Worm (Caenorhabditis elegans) whole organism, L4 larva: ENCODE data around the gene cest-17.

ENCODE experiments used
- F37D6.2 ChIP-seq: sonication (generic microtip); optimal IDR thresholded peaks from 2 replicates; lab custom pipeline; 2016; ENCODE audit warnings: mild to moderate bottlenecking, missing genetic modification characterization, missing compliant biosample characterization
- T26A8.4 ChIP-seq: fragments of 200-800 bp; sonication (Bioruptor generic); IDR thresholded peaks from 2 replicates; pipeline ENCODE4 v1.3.6; 2022; ENCODE audit warnings: missing genetic modification characterization, missing compliant biosample characterization
- Y105C5A.15 ChIP-seq: fragments of 200-800 bp; sonication (Bioruptor generic); IDR thresholded peaks from 2 replicates; pipeline ENCODE4 v1.3.6; 2022; ENCODE audit warnings: missing genetic modification characterization, missing compliant biosample characterization
- Y75B8A.6 ChIP-seq: fragments of 200-800 bp; sonication (Bioruptor generic); IDR thresholded peaks from 2 replicates; pipeline ENCODE4 v1.3.6; 2022; ENCODE audit warnings: missing genetic modification reagents, missing genetic modification characterization, missing compliant biosample characterization
- ZK337.2 ChIP-seq: fragments of 200-800 bp; sonication (Bioruptor generic); IDR thresholded peaks from 2 replicates; pipeline ENCODE4 v1.3.6; 2022; ENCODE audit warnings: missing genetic modification reagents, missing genetic modification characterization, missing compliant biosample characterization
- aha-1 ChIP-seq: fragments of 150-350 bp; peaks from one replicate; lab custom pipeline; 2014; ENCODE audit warnings: missing biosample characterization, missing genetic modification characterization
- aly-2 ChIP-seq: sonication (generic microtip); optimal IDR thresholded peaks from 2 replicates; lab custom pipeline; 2018; ENCODE audit warnings: missing biosample characterization, missing genetic modification characterization
- ceh-82 ChIP-seq: sonication (generic microtip); optimal IDR thresholded peaks from 2 replicates; lab custom pipeline; 2017; ENCODE audit warnings: missing biosample characterization, missing genetic modification characterization
- daf-16 ChIP-seq, 3 experiments: sonication (generic microtip); optimal IDR thresholded peaks; 2 replicates each; lab custom pipeline; 2016 to 2017; ENCODE audit warnings: missing genetic modification characterization in 3 of 3, missing genetic modification reagents in 3 of 3, mild to moderate bottlenecking in 2 of 3, missing compliant biosample characterization in 2 of 3, missing biosample characterization in 1 of 3, moderate library complexity in 1 of 3
- daf-8 ChIP-seq: fragments of 200-800 bp; sonication (Bioruptor generic); IDR thresholded peaks from 2 replicates; pipeline ENCODE4 v1.3.6; 2022; ENCODE audit warnings: missing genetic modification characterization, missing compliant biosample characterization
- duxl-1 ChIP-seq: sonication (generic microtip); optimal IDR thresholded peaks from 2 replicates; lab custom pipeline; 2016; ENCODE audit warnings: mild to moderate bottlenecking, missing genetic modification characterization, moderate library complexity, missing compliant biosample characterization; ENCODE audit not compliant: poor library complexity
- egl-27 ChIP-seq: sonication (generic microtip); optimal IDR thresholded peaks from 3 replicates; lab custom pipeline; 2017; ENCODE audit warnings: missing biosample characterization, missing genetic modification reagents, missing genetic modification characterization
- fkh-10 ChIP-seq: fragments of 150-350 bp; optimal IDR thresholded peaks from 2 replicates; lab custom pipeline; 2014; ENCODE audit warnings: missing biosample characterization, missing genetic modification reagents, missing genetic modification characterization
- hlh-11 ChIP-seq: fragments of 200-800 bp; sonication (Bioruptor generic); optimal IDR thresholded peaks from 2 replicates; lab custom pipeline; 2018; ENCODE audit warnings: mild to moderate bottlenecking, missing genetic modification characterization, missing compliant biosample characterization
- jun-1 ChIP-seq: fragments of 150-350 bp; optimal IDR thresholded peaks from 2 replicates; lab custom pipeline; 2014; ENCODE audit warnings: missing biosample characterization, missing genetic modification reagents, missing genetic modification characterization
- lin-1 ChIP-seq: fragments of 200-800 bp; sonication (Bioruptor generic); IDR thresholded peaks from 2 replicates; pipeline ENCODE4 v1.3.6; 2022; ENCODE audit warnings: missing genetic modification reagents, missing genetic modification characterization, missing compliant biosample characterization
- lir-3 ChIP-seq: sonication (generic microtip); optimal IDR thresholded peaks from 2 replicates; lab custom pipeline; 2016; ENCODE audit warnings: mild to moderate bottlenecking, missing genetic modification characterization, missing compliant biosample characterization
- madf-5 ChIP-seq, 2 experiments: fragments of 200-800 bp; sonication (Bioruptor generic); IDR thresholded peaks; 2 replicates each; pipeline ENCODE4 v1.3.6; 2022; ENCODE audit warnings: missing compliant biosample characterization in 2 of 2, missing genetic modification characterization in 2 of 2
- madf-9 ChIP-seq: fragments of 200-800 bp; sonication (Bioruptor generic); conservative IDR thresholded peaks from 2 replicates; pipeline ENCODE4 v1.3.6; 2022; ENCODE audit warnings: missing genetic modification reagents, missing genetic modification characterization, missing compliant biosample characterization
- mdl-1 ChIP-seq, 2 experiments: fragments of 150-350 bp in 1 of 2; sonication (generic microtip) in 1 of 2; optimal IDR thresholded peaks; 2 replicates each; lab custom pipeline; 2014 to 2017; ENCODE audit warnings: missing biosample characterization in 2 of 2, missing genetic modification characterization in 2 of 2
- mes-2 ChIP-seq: sonication (generic microtip); optimal IDR thresholded peaks from 2 replicates; lab custom pipeline; 2016; ENCODE audit warnings: missing genotype, mild to moderate bottlenecking, missing genetic modification characterization, missing compliant biosample characterization; ENCODE audit not compliant: poor library complexity, severe bottlenecking
- nhr-41 ChIP-seq: fragments of 200-800 bp; sonication (Bioruptor generic); IDR thresholded peaks from 2 replicates; pipeline ENCODE4 v1.3.6; 2022; ENCODE audit warnings: missing genetic modification reagents, missing genetic modification characterization, missing compliant biosample characterization
- nhr-6 ChIP-seq: fragments of 150-350 bp; optimal IDR thresholded peaks from 2 replicates; lab custom pipeline; 2014; ENCODE audit warnings: missing biosample characterization, missing genetic modification characterization
- nhr-77 ChIP-seq: fragments of 150-350 bp; optimal IDR thresholded peaks from 2 replicates; lab custom pipeline; 2014; ENCODE audit warnings: missing biosample characterization, missing genetic modification characterization
- rbr-2 ChIP-seq: sonication (generic microtip); optimal IDR thresholded peaks from 2 replicates; lab custom pipeline; 2016; ENCODE audit warnings: missing genotype, missing genetic modification characterization, missing compliant biosample characterization
- sdz-12 ChIP-seq: fragments of 200-800 bp; sonication (Bioruptor generic); optimal IDR thresholded peaks from 2 replicates; lab custom pipeline; 2018; ENCODE audit warnings: mild to moderate bottlenecking, missing genetic modification characterization, missing compliant biosample characterization
- skn-1 ChIP-seq: fragments of 150-350 bp; optimal IDR thresholded peaks from 2 replicates; lab custom pipeline; 2014; ENCODE audit warnings: missing biosample characterization, missing genetic modification characterization
- snpc-1.2 ChIP-seq: fragments of 200-800 bp; sonication (Bioruptor generic); IDR thresholded peaks from 2 replicates; pipeline ENCODE4 v1.3.6; 2022; ENCODE audit warnings: missing genetic modification reagents, missing genetic modification characterization, missing compliant biosample characterization
- spr-1 ChIP-seq: sonication (generic microtip); optimal IDR thresholded peaks from 2 replicates; lab custom pipeline; 2016; ENCODE audit warnings: mild to moderate bottlenecking, missing genetic modification characterization, missing compliant biosample characterization
- unc-130 ChIP-seq: sonication (generic microtip); optimal IDR thresholded peaks from 2 replicates; lab custom pipeline; 2016; ENCODE audit warnings: missing genetic modification reagents, missing genetic modification characterization, missing compliant biosample characterization
- unc-62 ChIP-seq, 3 experiments: fragments of 150-350 bp in 1 of 3; sonication (generic microtip); optimal IDR thresholded peaks in 2 of 3; peaks in 1 of 3; 1 replicate in 1 of 3; 2 replicates in 2 of 3; lab custom pipeline; 2014 to 2017; ENCODE audit warnings: missing biosample characterization in 3 of 3, missing genetic modification characterization in 3 of 3, missing genetic modification reagents in 3 of 3, missing genotype in 1 of 3
- vab-7 ChIP-seq: fragments of 200-800 bp; sonication (Bioruptor generic); IDR thresholded peaks from 2 replicates; pipeline ENCODE4 v1.3.6; 2022; ENCODE audit warnings: missing genetic modification reagents, missing genetic modification characterization, missing compliant biosample characterization
- zfp-3 ChIP-seq: fragments of 200-800 bp; sonication (Bioruptor generic); conservative IDR thresholded peaks from 2 replicates; pipeline ENCODE4 v1.3.6; 2022; ENCODE audit warnings: missing genetic modification reagents, missing genetic modification characterization, missing compliant biosample characterization
- ztf-11 ChIP-seq: fragments of 150-350 bp; optimal IDR thresholded peaks from 2 replicates; lab custom pipeline; 2014; ENCODE audit warnings: missing biosample characterization, missing genetic modification characterization

The cest-17 gene

DNA sequence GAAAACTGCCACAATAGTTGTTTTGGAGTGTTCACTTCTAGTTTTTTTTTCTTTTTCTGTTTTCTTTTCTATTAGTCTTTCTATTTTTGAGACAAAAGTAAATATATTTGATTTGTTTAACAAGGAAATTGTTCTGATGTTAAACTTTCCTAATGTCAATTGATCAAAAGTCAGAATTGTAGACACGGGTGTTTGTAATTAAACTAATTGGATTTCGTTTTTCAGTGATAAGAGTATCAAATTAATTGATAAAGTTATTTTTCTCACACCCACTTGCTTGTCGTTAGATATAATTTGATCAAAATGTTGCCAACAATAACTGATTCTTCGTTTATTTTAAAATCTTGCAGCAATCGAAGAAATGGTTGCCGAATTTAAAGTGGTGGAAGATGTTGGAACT lies 39.9 kb upstream of the cest-17 start:
- TF ChIP-seq daf-16 (GFP tag; optimal IDR thresholded peaks at IDR 0.05; lab: Kevin White, UChicago) (no peak), daf-16 (tag; optimal IDR thresholded peaks at IDR 0.05; lab: Kevin White, UChicago) (peak; percentile 53), unc-130 (GFP tag; lab: Kevin White, UChicago) (no peak)

ce11 chrV:8168219-8168962 lies 34.7 kb upstream of the cest-17 start, which contains the start of gene F20D6.8:
F20D6.8 (minus strand) TSS chrV:8168269.
- TF ChIP-seq aha-1 (tag; lab: Kevin White, UChicago): no peak
- peak in 1 of 2 experiments; percentile 92 for TF ChIP-seq unc-62 (GFP tag; optimal IDR thresholded peaks at IDR 0.05 in 1 of 2; lab: Kevin White, UChicago)
- no peak for TF ChIP-seq unc-62 (tag; optimal IDR thresholded peaks at IDR 0.05; lab: Kevin White, UChicago)
- TF ChIP-seq, all 104 proteins: peak for 1

DNA sequence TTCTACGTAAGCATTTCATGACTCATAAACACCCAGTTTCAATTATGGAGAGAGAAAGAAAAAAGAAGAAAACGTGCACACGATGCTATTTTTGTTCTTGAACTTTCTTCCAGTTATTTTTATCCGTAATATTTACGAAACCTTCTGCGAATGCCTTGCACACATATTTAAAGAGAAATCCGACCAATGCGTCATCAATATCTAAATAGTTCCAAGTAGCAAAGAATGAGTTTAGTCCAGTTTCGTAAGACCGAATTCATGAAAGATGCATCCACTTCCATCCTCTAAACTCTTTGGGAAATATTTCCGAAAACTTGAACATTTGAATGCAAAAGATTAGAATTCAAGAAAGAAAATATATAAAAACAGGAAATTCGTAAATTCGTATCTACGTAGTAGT lies 34.0 kb upstream of the cest-17 start:
- no peak for TF ChIP-seq jun-1 (tag; lab: Kevin White, UChicago)
- TF ChIP-seq aha-1 (tag; lab: Kevin White, UChicago): peak; percentile 99

DNA sequence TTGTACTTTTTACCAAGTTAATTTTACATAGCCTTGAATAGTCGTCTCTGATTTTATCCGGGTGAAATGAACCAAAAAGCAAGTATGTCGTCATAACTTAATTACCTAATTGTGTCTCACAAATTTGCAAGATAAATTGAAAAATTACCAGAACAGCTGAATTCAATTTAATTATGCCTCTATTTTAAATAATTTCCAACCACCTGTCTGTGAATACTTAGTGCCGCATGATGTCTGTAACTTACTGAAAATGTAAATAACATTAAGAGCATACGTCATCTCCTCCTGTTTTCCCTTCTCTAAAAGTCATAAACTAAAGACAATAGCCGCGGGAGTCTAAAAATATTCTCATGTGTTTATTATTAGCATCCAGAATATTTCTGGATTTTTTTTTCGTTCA lies 32.8 kb upstream of the cest-17 start:
- TF ChIP-seq ZK337.2 (GFP tag; lab: Robert Waterston, UW): no peak
- no peak for TF ChIP-seq madf-5 (GFP tag; IDR thresholded peaks at IDR 0.05; lab: Robert Waterston, UW)
- TF ChIP-seq ceh-82 (tag; lab: Kevin White, UChicago): no peak
- no peak for TF ChIP-seq rbr-2
- no peak for TF ChIP-seq aly-2 (tag; lab: Kevin White, UChicago)
- TF ChIP-seq nhr-77: no peak
- no peak for TF ChIP-seq Y105C5A.15 (GFP tag; lab: Robert Waterston, UW)
- no peak for TF ChIP-seq skn-1 (tag; lab: Kevin White, UChicago)
- no peak for TF ChIP-seq nhr-41
- no peak for TF ChIP-seq fkh-10 (GFP tag; lab: Kevin White, UChicago)
- TF ChIP-seq egl-27: no peak

- TF ChIP-seq F37D6.2 (no peak), spr-1 (tag; lab: Kevin White, UChicago) (no peak), hlh-11 (no peak), mdl-1 (tag; optimal IDR thresholded peaks at IDR 0.05; lab: Kevin White, UChicago) (no peak), vab-7 (GFP tag; lab: Robert Waterston, UW) (no peak), zfp-3 (GFP tag; lab: Robert Waterston, UW) (no peak), lir-3 (no peak), Y75B8A.6 (GFP tag; lab: Robert Waterston, UW) (no peak), ztf-11 (tag; lab: Kevin White, UChicago) (no peak), snpc-1.2 (GFP tag; lab: Robert Waterston, UW) (no peak), madf-9 (GFP tag; lab: Robert Waterston, UW) (no peak), nhr-6 (tag; lab: Kevin White, UChicago) (no peak), T26A8.4 (GFP tag; lab: Robert Waterston, UW) (no peak), sdz-12 (GFP tag; lab: Kevin White, UChicago) (no peak), lin-1 (GFP tag; lab: Robert Waterston, UW) (no peak), duxl-1 (no peak), aha-1 (tag; lab: Kevin White, UChicago) (no peak), daf-8 (GFP tag; lab: Robert Waterston, UW) (no peak), mes-2 (tag; lab: Kevin White, UChicago) (no peak)
- TF ChIP-seq, all 104 proteins: peak for 0
Observed at ce11 chrV:8171688-8172087, 31.4 kb upstream of the cest-17 start.
